Worm (Caenorhabditis elegans) whole organism, late embryonic: Measurements from ENCODE around the gene srh-147.

Source experiments
- C38D4.7 ChIP-seq: fragments of 200-800 bp; sonication (Bioruptor generic); optimal IDR thresholded peaks from 2 replicates; lab custom pipeline; 2018; ENCODE audit warnings: mild to moderate bottlenecking, missing genetic modification characterization, moderate library complexity, missing compliant biosample characterization
- F13H6.1 ChIP-seq: sonication (generic microtip); optimal IDR thresholded peaks from 2 replicates; lab custom pipeline; 2016; ENCODE audit warnings: missing genetic modification characterization, missing compliant biosample characterization
- K09A11.1 ChIP-seq: sonication (generic microtip); optimal IDR thresholded peaks from 2 replicates; lab custom pipeline; 2017; ENCODE audit warnings: antibody characterized with exemption, mild to moderate bottlenecking, missing genetic modification characterization, missing compliant biosample characterization; ENCODE audit not compliant: insufficient read depth
- Y22D7AL.16 ChIP-seq: sonication (generic microtip); optimal IDR thresholded peaks from 2 replicates; lab custom pipeline; 2016; ENCODE audit warnings: missing genetic modification characterization, missing compliant biosample characterization
- ahr-1 ChIP-seq: sonication (generic microtip); optimal IDR thresholded peaks from 2 replicates; lab custom pipeline; 2016; ENCODE audit warnings: missing genetic modification characterization, missing compliant biosample characterization
- ceh-19 ChIP-seq: fragments of 200-800 bp; sonication (Bioruptor generic); optimal IDR thresholded peaks from 2 replicates; lab custom pipeline; 2018; ENCODE audit warnings: mild to moderate bottlenecking, missing genetic modification characterization, missing compliant biosample characterization
- ceh-22 ChIP-seq: sonication (generic microtip); optimal IDR thresholded peaks from 2 replicates; lab custom pipeline; 2017; ENCODE audit warnings: missing biosample characterization, missing genetic modification characterization
- ceh-24 ChIP-seq: sonication (generic microtip); optimal IDR thresholded peaks from 2 replicates; lab custom pipeline; 2016; ENCODE audit warnings: mild to moderate bottlenecking, missing genetic modification characterization, missing compliant biosample characterization
- ceh-30 ChIP-seq: fragments of 150-350 bp; optimal IDR thresholded peaks from 2 replicates; lab custom pipeline; 2014; ENCODE audit warnings: missing biosample characterization, missing genetic modification characterization
- ceh-31 ChIP-seq: sonication (generic microtip); optimal IDR thresholded peaks from 2 replicates; lab custom pipeline; 2016; ENCODE audit warnings: missing genetic modification characterization, missing compliant biosample characterization
- ceh-48 ChIP-seq: sonication (generic microtip); optimal IDR thresholded peaks from 2 replicates; lab custom pipeline; 2016; ENCODE audit warnings: missing genetic modification characterization, inconsistent platforms, missing compliant biosample characterization
- ceh-6 ChIP-seq: fragments of 200-800 bp; sonication (Bioruptor generic); optimal IDR thresholded peaks from 2 replicates; lab custom pipeline; 2018; ENCODE audit warnings: mild to moderate bottlenecking, missing genetic modification characterization, missing compliant biosample characterization
- che-1 ChIP-seq: sonication (generic microtip); optimal IDR thresholded peaks from 2 replicates; lab custom pipeline; 2016; ENCODE audit warnings: mild to moderate bottlenecking, missing genetic modification characterization, missing compliant biosample characterization
- dmd-4 ChIP-seq: sonication (generic microtip); optimal IDR thresholded peaks from 2 replicates; lab custom pipeline; 2016; ENCODE audit warnings: borderline replicate concordance, missing genetic modification characterization, missing compliant biosample characterization
- elt-2 ChIP-seq: sonication (generic microtip); optimal IDR thresholded peaks from 2 replicates; lab custom pipeline; 2016; ENCODE audit warnings: missing genetic modification reagents, missing genetic modification characterization, missing compliant biosample characterization
- elt-4 ChIP-seq: sonication (generic microtip); optimal IDR thresholded peaks from 2 replicates; lab custom pipeline; 2016; ENCODE audit warnings: missing genetic modification characterization, missing compliant biosample characterization
- ets-4 ChIP-seq: sonication (generic microtip); optimal IDR thresholded peaks from 2 replicates; lab custom pipeline; 2016; ENCODE audit warnings: missing genetic modification characterization, missing compliant biosample characterization
- eyg-1 ChIP-seq: sonication (generic microtip); optimal IDR thresholded peaks from 2 replicates; lab custom pipeline; 2016; ENCODE audit warnings: missing genotype, missing genetic modification characterization, missing compliant biosample characterization
- fax-1 ChIP-seq: sonication (generic microtip); optimal IDR thresholded peaks from 2 replicates; lab custom pipeline; 2016; ENCODE audit warnings: missing genotype, missing genetic modification characterization, missing compliant biosample characterization
- fkh-10 ChIP-seq: fragments of 150-350 bp; optimal IDR thresholded peaks from 2 replicates; lab custom pipeline; 2014; ENCODE audit warnings: missing biosample characterization, missing genetic modification reagents, missing genetic modification characterization
- fkh-6 ChIP-seq: sonication (generic microtip); optimal IDR thresholded peaks from 2 replicates; lab custom pipeline; 2016; ENCODE audit warnings: missing genetic modification characterization, missing compliant biosample characterization
- hlh-15 ChIP-seq: sonication (generic microtip); optimal IDR thresholded peaks from 2 replicates; lab custom pipeline; 2016; ENCODE audit warnings: missing genetic modification characterization, missing compliant biosample characterization
- hlh-30 ChIP-seq: sonication (generic microtip); optimal IDR thresholded peaks from 2 replicates; lab custom pipeline; 2017; ENCODE audit warnings: antibody characterized with exemption, missing genetic modification characterization, missing compliant biosample characterization; ENCODE audit not compliant: insufficient read depth
- madf-2 ChIP-seq: sonication (generic microtip); optimal IDR thresholded peaks from 2 replicates; lab custom pipeline; 2017; ENCODE audit warnings: missing genetic modification characterization, missing compliant biosample characterization
- nhr-11 ChIP-seq: fragments of 150-350 bp; optimal IDR thresholded peaks from 2 replicates; lab custom pipeline; 2014; ENCODE audit warnings: missing biosample characterization, missing genetic modification characterization
- nhr-232 ChIP-seq: sonication (generic microtip); optimal IDR thresholded peaks from 2 replicates; lab custom pipeline; 2016; ENCODE audit warnings: missing genetic modification characterization, missing compliant biosample characterization
- pha-2 ChIP-seq: sonication (generic microtip); optimal IDR thresholded peaks from 2 replicates; lab custom pipeline; 2017; ENCODE audit warnings: mild to moderate bottlenecking, missing genetic modification characterization, missing compliant biosample characterization
- ref-2 ChIP-seq: sonication (generic microtip); optimal IDR thresholded peaks from 2 replicates; lab custom pipeline; 2016; ENCODE audit warnings: missing genetic modification characterization, missing compliant biosample characterization
- sdc-2 ChIP-seq: sonication (generic microtip); optimal IDR thresholded peaks from 2 replicates; lab custom pipeline; 2016; ENCODE audit warnings: missing genotype, missing genetic modification characterization, missing compliant biosample characterization
- sox-2 ChIP-seq: fragments of 200-800 bp; sonication (Bioruptor generic); IDR thresholded peaks from 2 replicates; pipeline ENCODE4 v1.3.6; 2022; ENCODE audit warnings: missing genetic modification reagents, missing genetic modification characterization, missing compliant biosample characterization
- syd-9 ChIP-seq: sonication (generic microtip); optimal IDR thresholded peaks from 2 replicates; lab custom pipeline; 2016; ENCODE audit warnings: mild to moderate bottlenecking, missing genetic modification characterization, moderate library complexity, missing compliant biosample characterization
- tbx-2 ChIP-seq: sonication (generic microtip); optimal IDR thresholded peaks from 2 replicates; lab custom pipeline; 2016; ENCODE audit warnings: missing genetic modification characterization, missing compliant biosample characterization
- tbx-7 ChIP-seq: sonication (generic microtip); optimal IDR thresholded peaks from 2 replicates; lab custom pipeline; 2016; ENCODE audit warnings: missing genotype, missing genetic modification characterization, missing compliant biosample characterization
- ttx-3 ChIP-seq: sonication (generic microtip); optimal IDR thresholded peaks from 2 replicates; lab custom pipeline; 2016; ENCODE audit warnings: missing genetic modification reagents, missing genetic modification characterization, missing compliant biosample characterization
- unc-3 ChIP-seq, 2 experiments: fragments of 200-800 bp in 1 of 2; sonication (Bioruptor generic) in 1 of 2; sonication (generic microtip) in 1 of 2; conservative IDR thresholded peaks in 1 of 2; optimal IDR thresholded peaks in 1 of 2; 2 replicates each; pipeline versions ENCODE4 v1.3.6 to Lab custom; 2016 to 2022; ENCODE audit warnings: missing compliant biosample characterization in 2 of 2, missing genetic modification characterization in 2 of 2, missing genetic modification reagents in 1 of 2
- unc-55 ChIP-seq: sonication (generic microtip); optimal IDR thresholded peaks from 2 replicates; lab custom pipeline; 2017; ENCODE audit warnings: missing biosample characterization, missing genetic modification reagents, missing genetic modification characterization
- unc-86 ChIP-seq: sonication (generic microtip); optimal IDR thresholded peaks from 2 replicates; lab custom pipeline; 2016; ENCODE audit warnings: missing genetic modification characterization, missing compliant biosample characterization
- zip-5 ChIP-seq: sonication (generic microtip); optimal IDR thresholded peaks from 2 replicates; lab custom pipeline; 2016; ENCODE audit warnings: missing genetic modification characterization, missing compliant biosample characterization
- ztf-16 ChIP-seq: sonication (generic microtip); optimal IDR thresholded peaks from 2 replicates; lab custom pipeline; 2017; ENCODE audit warnings: missing genetic modification characterization, missing compliant biosample characterization

srh-147 gene

ce11 chrV:15872273-15872672 is 22.1 kb upstream of the srh-147 start, which contains the start of gene str-56:
TSS of gene str-56 (plus strand) at chrV:15872573.
- TF ChIP-seq K09A11.1 (no peak), ahr-1 (tag; lab: Kevin White, UChicago) (no peak), ceh-22 (tag; lab: Kevin White, UChicago) (no peak)
- TF ChIP-seq, all 69 proteins: peak for 0

ce11 chrV:15870356-15870755 is 20.2 kb upstream of the srh-147 start, which contains the start of gene str-57:
TSS of gene str-57 (plus strand) at chrV:15870656.
- no peak for TF ChIP-seq tbx-2 (tag; lab: Kevin White, UChicago)
- TF ChIP-seq sdc-2 (tag; lab: Kevin White, UChicago) = no peak
- TF ChIP-seq ceh-6 (GFP tag; lab: Kevin White, UChicago) = no peak
- no peak for TF ChIP-seq ceh-24 (tag; lab: Kevin White, UChicago)
- TF ChIP-seq ahr-1 (tag; lab: Kevin White, UChicago) = no peak
- no peak for TF ChIP-seq eyg-1 (tag; lab: Kevin White, UChicago)
- no peak for TF ChIP-seq zip-5 (tag; lab: Kevin White, UChicago)
- TF ChIP-seq elt-4 (tag; lab: Kevin White, UChicago) = no peak
- no peak for TF ChIP-seq fkh-6 (tag; lab: Kevin White, UChicago)
- TF ChIP-seq madf-2 (tag; lab: Kevin White, UChicago) = no peak
- no peak for TF ChIP-seq ref-2 (tag; lab: Kevin White, UChicago)
- TF ChIP-seq unc-55 (GFP tag; lab: Kevin White, UChicago) = no peak
- no peak for TF ChIP-seq fkh-10 (GFP tag; lab: Kevin White, UChicago)
- no peak for TF ChIP-seq nhr-11 (tag; lab: Kevin White, UChicago)
- no peak for TF ChIP-seq ceh-30
- TF ChIP-seq nhr-232 = no peak
- no peak for TF ChIP-seq ztf-16 (tag; lab: Kevin White, UChicago)

- TF ChIP-seq elt-4 (tag; lab: Kevin White, UChicago) (no peak), Y22D7AL.16 (tag; lab: Kevin White, UChicago) (no peak), pha-2 (tag; lab: Kevin White, UChicago) (no peak), ceh-31 (tag; lab: Kevin White, UChicago) (no peak), ceh-24 (tag; lab: Kevin White, UChicago) (no peak), ceh-19 (GFP tag; lab: Kevin White, UChicago) (no peak), elt-2 (tag; lab: Kevin White, UChicago) (no peak)
Measured at ce11 chrV:15867373-15867772, 17.2 kb upstream of the srh-147 start, which contains the start of gene fbxa-197. TSS of gene fbxa-197 (plus strand) at chrV:15867673.

- TF ChIP-seq ceh-48 = no peak
- TF ChIP-seq ttx-3 (tag; lab: Kevin White, UChicago) = no peak
- TF ChIP-seq, all 69 proteins: peak for 0
Measured at ce11 chrV:15865839-15866238, 15.7 kb upstream of the srh-147 start, which contains the start of gene srh-293. TSS of gene srh-293 (plus strand) at chrV:15866139.

DNA sequence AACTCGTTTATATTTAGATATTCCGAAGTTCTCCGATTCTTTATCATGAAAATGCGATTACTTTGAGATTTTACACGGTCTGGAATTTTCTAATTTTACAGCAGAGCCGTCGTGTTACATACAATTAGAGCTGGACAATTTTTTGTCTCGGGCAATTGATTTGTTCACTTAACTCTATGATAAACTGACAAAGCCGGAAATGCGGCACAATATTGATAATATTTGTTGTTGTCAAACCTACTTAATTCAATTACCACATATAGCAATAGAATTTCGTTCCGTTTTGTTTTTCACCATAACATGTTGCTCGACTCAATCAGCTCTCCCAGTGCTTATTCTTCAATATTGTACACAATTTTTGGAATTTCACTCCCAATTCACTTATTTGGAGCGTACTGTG is 12.9 kb upstream of the srh-147 start, which contains the start of gene srh-299:
TSS of gene srh-299 (plus strand) at position 301 of the 400 bp plus-strand sequence.
- TF ChIP-seq unc-86 (tag; lab: Kevin White, UChicago) = no peak
- TF ChIP-seq hlh-30 (tag; lab: Kevin White, UChicago) = no peak
- no peak for TF ChIP-seq ahr-1 (tag; lab: Kevin White, UChicago)
- TF ChIP-seq F13H6.1 (tag; lab: Kevin White, UChicago) = no peak
- no peak for TF ChIP-seq fax-1 (tag; lab: Kevin White, UChicago)
- TF ChIP-seq ceh-22 (tag; lab: Kevin White, UChicago) = no peak

- TF ChIP-seq ceh-19 (GFP tag; lab: Kevin White, UChicago) (no peak), nhr-11 (tag; lab: Kevin White, UChicago) (no peak), ets-4 (no peak), unc-3 (GFP tag; conservative IDR thresholded peaks at IDR 0.05; lab: Robert Waterston, UW) (no peak), unc-3 (tag; optimal IDR thresholded peaks at IDR 0.05; lab: Kevin White, UChicago) (no peak), che-1 (tag; lab: Kevin White, UChicago) (no peak), hlh-15 (tag; lab: Kevin White, UChicago) (no peak), tbx-7 (no peak), dmd-4 (tag; lab: Kevin White, UChicago) (no peak), syd-9 (tag; lab: Kevin White, UChicago) (no peak), unc-86 (tag; lab: Kevin White, UChicago) (no peak), C38D4.7 (no peak), F13H6.1 (tag; lab: Kevin White, UChicago) (no peak), sox-2 (GFP tag; lab: Robert Waterston, UW) (no peak)
Measured at ce11 chrV:15862599-15862998, 12.5 kb upstream of the srh-147 start, which contains the start of gene srz-12. TSS of gene srz-12 (minus strand) at chrV:15862699.
